Fruit fly (Drosophila melanogaster): ENCODE measurements around the gene CG14227.
A peak's percentile ranks its signal among the peaks of the same experiment; 100 is the strongest.

Gene CG14227

dm6 chrX:19694792-19695558, 6.2 kb upstream of the CG14227 start, which contains the start of gene CG14229:
Gene CG14229 (minus strand): TSS chrX:19695250.
- TF ChIP-seq Sp1 (GFP tag; optimal IDR thresholded peaks at IDR 0.05), result no peak
- TF ChIP-seq h (GFP tag; optimal IDR thresholded peaks at IDR 0.05), result peak; percentile 30
- TF ChIP-seq rgr (GFP tag; optimal IDR thresholded peaks at IDR 0.05), result no peak
- TF ChIP-seq Hr78 (GFP tag; optimal IDR thresholded peaks at IDR 0.05), result no peak
- no peak for TF ChIP-seq GATAd (GFP tag; optimal IDR thresholded peaks at IDR 0.05)
- TF ChIP-seq Hnf4 (GFP tag; optimal IDR thresholded peaks at IDR 0.05), result peak; percentile 41
- TF ChIP-seq Rel (GFP tag; optimal IDR thresholded peaks at IDR 0.05), result no peak
- TF ChIP-seq Rel (tag; optimal IDR thresholded peaks at IDR 0.05), result peak; percentile 36
- TF ChIP-seq Mio (GFP tag; optimal IDR thresholded peaks at IDR 0.05), result no peak
- TF ChIP-seq foxo (GFP tag; optimal IDR thresholded peaks at IDR 0.05), result peak in 1 of 2 experiments; percentile 28
- no peak for TF ChIP-seq usp (GFP tag; optimal IDR thresholded peaks at IDR 0.05)
- TF ChIP-seq dl (GFP tag; optimal IDR thresholded peaks at IDR 0.05; ENCODE audit: insufficient read depth in 1 of 2, partially characterized antibody in 2 of 2), result no peak
- no peak for TF ChIP-seq CrebA (GFP tag; optimal IDR thresholded peaks at IDR 0.05; ENCODE audit: borderline replicate concordance)
- no peak for TF ChIP-seq sage (GFP tag; optimal IDR thresholded peaks at IDR 0.05)
- no peak for TF ChIP-seq Jra (GFP tag; optimal IDR thresholded peaks at IDR 0.05)
- TF ChIP-seq Vsx2 (GFP tag; optimal IDR thresholded peaks at IDR 0.05; ENCODE audit: partially characterized antibody), result no peak
- TF ChIP-seq lola (GFP tag; optimal IDR thresholded peaks at IDR 0.05), result no peak
- TF ChIP-seq Myc (optimal IDR thresholded peaks at IDR 0.05), result no peak
- TF ChIP-seq N (GFP tag; optimal IDR thresholded peaks at IDR 0.05), result no peak
- TF ChIP-seq brk (GFP tag; optimal IDR thresholded peaks at IDR 0.05), result no peak
- TF ChIP-seq sv (GFP tag; optimal IDR thresholded peaks at IDR 0.05), result no peak
- TF ChIP-seq dsf (GFP tag; optimal IDR thresholded peaks at IDR 0.05; ENCODE audit: borderline replicate concordance), result no peak
- TF ChIP-seq tai (GFP tag; optimal IDR thresholded peaks at IDR 0.05), result no peak
- TF ChIP-seq OdsH (GFP tag; optimal IDR thresholded peaks at IDR 0.05), result no peak
- TF ChIP-seq pan (optimal IDR thresholded peaks at IDR 0.05), result no peak
- TF ChIP-seq CG9705 (GFP tag; optimal IDR thresholded peaks at IDR 0.05), result no peak
- no peak for TF ChIP-seq Dif (GFP tag; optimal IDR thresholded peaks at IDR 0.05; ENCODE audit: partially characterized antibody)
- peak; percentile 8 for TF ChIP-seq fru (GFP tag; optimal IDR thresholded peaks at IDR 0.05)
- no peak for TF ChIP-seq Hr83 (GFP tag; optimal IDR thresholded peaks at IDR 0.05; ENCODE audit: poor library complexity, severe bottlenecking)
- no peak for TF ChIP-seq Abd-B (GFP tag; optimal IDR thresholded peaks at IDR 0.05)
- TF ChIP-seq Dfd (GFP tag; optimal IDR thresholded peaks at IDR 0.05), result no peak
- no peak for TF ChIP-seq HLH106 (tag; optimal IDR thresholded peaks at IDR 0.05)
- TF ChIP-seq dmrt93B (GFP tag; optimal IDR thresholded peaks at IDR 0.05), result no peak
- TF ChIP-seq ey (GFP tag; optimal IDR thresholded peaks at IDR 0.05), result peak; percentile 8
- peak; percentile 20 for TF ChIP-seq woc (GFP tag; optimal IDR thresholded peaks at IDR 0.05)
- TF ChIP-seq psq (GFP tag; optimal IDR thresholded peaks at IDR 0.05), result no peak
- TF ChIP-seq jim (GFP tag; optimal IDR thresholded peaks at IDR 0.05), result no peak
- TF ChIP-seq br (GFP tag; optimal IDR thresholded peaks at IDR 0.05), result no peak
- no peak for TF ChIP-seq CG32264 (GFP tag; optimal IDR thresholded peaks at IDR 0.05)

dm6 chrX:19692951-19693698, 4.4 kb upstream of the CG14227 start, which contains the start of gene Mer:
Gene Mer (minus strand): TSS chrX:19693500.
- TF ChIP-seq sv (GFP tag; optimal IDR thresholded peaks at IDR 0.05), result peak; percentile 62
- peak; percentile 40 for TF ChIP-seq Hr83 (GFP tag; optimal IDR thresholded peaks at IDR 0.05; ENCODE audit: poor library complexity, severe bottlenecking)
- TF ChIP-seq rgr (GFP tag; optimal IDR thresholded peaks at IDR 0.05), result peak; percentile 84
- peak; percentile 87 for TF ChIP-seq HLH106 (tag; optimal IDR thresholded peaks at IDR 0.05)
- TF ChIP-seq ey (GFP tag; optimal IDR thresholded peaks at IDR 0.05), result peak; percentile 82
- TF ChIP-seq Rel (GFP tag; optimal IDR thresholded peaks at IDR 0.05), result no peak
- peak; percentile 72 for TF ChIP-seq Rel (tag; optimal IDR thresholded peaks at IDR 0.05)
- TF ChIP-seq brk (GFP tag; optimal IDR thresholded peaks at IDR 0.05), result no peak
- peak; percentile 88 for TF ChIP-seq fru (GFP tag; optimal IDR thresholded peaks at IDR 0.05)
- no peak for TF ChIP-seq Myc (optimal IDR thresholded peaks at IDR 0.05)
- no peak for TF ChIP-seq Abd-B (GFP tag; optimal IDR thresholded peaks at IDR 0.05)
- TF ChIP-seq br (GFP tag; optimal IDR thresholded peaks at IDR 0.05), result peak; percentile 84
- peak; percentile 55 for TF ChIP-seq CG9705 (GFP tag; optimal IDR thresholded peaks at IDR 0.05)
- TF ChIP-seq Dif (GFP tag; optimal IDR thresholded peaks at IDR 0.05; ENCODE audit: partially characterized antibody), result no peak
- no peak for TF ChIP-seq Vsx2 (GFP tag; optimal IDR thresholded peaks at IDR 0.05; ENCODE audit: partially characterized antibody)
- TF ChIP-seq GATAd (GFP tag; optimal IDR thresholded peaks at IDR 0.05), result peak; percentile 14
- TF ChIP-seq CG32264 (GFP tag; optimal IDR thresholded peaks at IDR 0.05), result no peak
- no peak for TF ChIP-seq dsf (GFP tag; optimal IDR thresholded peaks at IDR 0.05; ENCODE audit: borderline replicate concordance)
- TF ChIP-seq Jra (GFP tag; optimal IDR thresholded peaks at IDR 0.05), result peak; percentile 9
- no peak for TF ChIP-seq pan (optimal IDR thresholded peaks at IDR 0.05)
- peak; percentile 82 for TF ChIP-seq woc (GFP tag; optimal IDR thresholded peaks at IDR 0.05)
- no peak for TF ChIP-seq tai (GFP tag; optimal IDR thresholded peaks at IDR 0.05)
- no peak for TF ChIP-seq Dfd (GFP tag; optimal IDR thresholded peaks at IDR 0.05)
- TF ChIP-seq lola (GFP tag; optimal IDR thresholded peaks at IDR 0.05), result no peak
- TF ChIP-seq jim (GFP tag; optimal IDR thresholded peaks at IDR 0.05), result no peak
- peak; percentile 80 for TF ChIP-seq OdsH (GFP tag; optimal IDR thresholded peaks at IDR 0.05)
- TF ChIP-seq N (GFP tag; optimal IDR thresholded peaks at IDR 0.05), result no peak
- TF ChIP-seq CrebA (GFP tag; optimal IDR thresholded peaks at IDR 0.05; ENCODE audit: borderline replicate concordance), result no peak
- TF ChIP-seq foxo (GFP tag; optimal IDR thresholded peaks at IDR 0.05), result peak in 1 of 2 experiments; percentile 85
- peak; percentile 12 for TF ChIP-seq dmrt93B (GFP tag; optimal IDR thresholded peaks at IDR 0.05)
- TF ChIP-seq h (GFP tag; optimal IDR thresholded peaks at IDR 0.05), result peak; percentile 84
- peak; percentile 51 for TF ChIP-seq psq (GFP tag; optimal IDR thresholded peaks at IDR 0.05)
- TF ChIP-seq Sp1 (GFP tag; optimal IDR thresholded peaks at IDR 0.05), result peak; percentile 84

All from whole organism, wandering third instar larva.